Fruit fly (Drosophila melanogaster) whole organism, pupa: ENCODE data around the gene Set2.
A peak's percentile ranks its signal among the peaks of the same experiment; 100 is the strongest.

ENCODE experiments used
- CG32121 ChIP-seq: fragments of 200-800 bp; sonication (Bioruptor generic); IDR thresholded peaks from 2 replicates; pipeline ENCODE4 v1.3.6; 2022; ENCODE audit warnings: missing biosample characterization, missing genetic modification characterization
- gl ChIP-seq: fragments of 200-800 bp; sonication (Bioruptor generic); optimal IDR thresholded peaks from 2 replicates; lab custom pipeline; 2018; ENCODE audit warnings: missing biosample characterization, mild to moderate bottlenecking, missing genetic modification characterization

DNA sequence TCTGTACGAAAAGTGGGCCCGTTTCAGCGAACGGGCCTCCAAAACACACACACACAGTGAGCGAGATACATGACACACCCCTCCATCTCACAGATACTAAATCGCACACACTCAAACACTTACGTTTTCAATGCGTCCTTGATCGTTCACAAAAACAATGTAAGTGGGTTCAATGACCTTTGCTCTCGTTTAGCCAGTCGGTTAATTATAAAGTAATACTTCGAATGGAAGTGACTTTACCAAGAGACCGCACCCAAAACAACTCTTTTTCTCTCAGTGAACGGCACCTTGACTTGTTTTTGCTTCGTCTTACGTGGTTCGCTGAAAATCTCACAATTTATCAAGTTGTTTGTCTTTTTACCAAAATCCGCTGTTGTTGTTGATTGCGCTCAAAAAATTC, 18.7 kb upstream of the Set2 start:
- TF ChIP-seq gl: no peak
- peak; percentile 41; the same call in 1 of the 2 replicates for TF ChIP-seq CG32121 (GFP tag; lab: Robert Waterston, UW)
